Fruit fly (Drosophila melanogaster): ENCODE data around the gene Doc3.

- TF ChIP-seq CTCF (optimal IDR thresholded peaks at IDR 0.05) (no peak), CG8478 (optimal IDR thresholded peaks at IDR 0.05) (no peak)
Measured at dm6 chr3L:8985848-8986320, 19.1 kb upstream of the Doc3 start, which contains the start of gene Galk.
